Worm (Caenorhabditis elegans): ENCODE results near the gene srw-122.

DNA sequence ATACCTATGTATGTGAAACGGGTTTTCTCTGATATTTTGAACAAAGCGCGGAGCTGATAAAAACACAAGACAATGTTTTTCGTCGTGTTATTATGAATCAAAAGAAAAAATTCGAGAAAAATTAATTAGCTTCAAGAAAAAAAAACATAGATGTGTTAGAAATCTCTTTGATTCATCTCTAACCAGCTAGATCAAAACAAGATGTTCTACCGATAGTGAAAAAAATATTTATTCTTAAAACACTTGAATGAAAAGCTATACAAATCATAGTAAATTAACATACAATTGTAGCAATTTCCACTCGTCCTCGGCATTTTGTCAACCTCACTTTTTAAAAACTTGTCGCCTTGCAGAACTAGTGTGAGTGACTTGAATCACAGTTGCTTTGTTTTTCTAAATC lies 9.8 kb downstream of the srw-122 start:
- TF ChIP-seq ama-1 (optimal IDR thresholded peaks at IDR 0.05) = no peak
- no peak for TF ChIP-seq ama-1 (GFP tag; optimal IDR thresholded peaks at IDR 0.05)
- TF ChIP-seq egl-44 (GFP tag; IDR thresholded peaks at IDR 0.05) = no peak
- no peak for TF ChIP-seq F52B5.7 (tag; optimal IDR thresholded peaks at IDR 0.05)
